Worm (Caenorhabditis elegans): ENCODE measurements around the gene C07E3.3.

The C07E3.3 gene

DNA sequence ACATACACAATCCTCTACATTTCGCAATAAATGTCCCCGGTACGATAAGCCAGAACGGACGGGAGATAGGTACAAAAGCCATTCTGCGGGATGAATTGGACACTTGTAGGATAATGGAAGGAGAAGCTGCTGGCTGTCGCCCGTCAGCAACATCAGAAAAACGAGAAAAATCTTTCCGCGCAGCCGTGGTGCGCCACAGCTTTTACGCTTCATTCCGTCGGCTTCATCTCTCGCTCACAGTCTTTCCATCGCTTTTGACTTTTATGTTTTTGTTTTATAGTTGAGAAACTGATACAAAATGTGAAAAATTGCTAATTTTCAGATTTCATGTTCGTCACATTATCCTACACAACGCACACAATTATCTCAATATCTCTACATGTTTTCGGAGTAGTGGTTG is 11.2 kb downstream of the C07E3.3 start, which contains the start of gene C07E3.10:
TSS of gene C07E3.10 (plus strand) at position 301 of the 400 bp plus-strand sequence.
- no peak for TF ChIP-seq lir-3 (tag; optimal IDR thresholded peaks at IDR 0.05)
- TF ChIP-seq ceh-32 (tag; optimal IDR thresholded peaks at IDR 0.05; ENCODE audit: poor library complexity), result no peak
- TF ChIP-seq R02D3.7 (tag; optimal IDR thresholded peaks at IDR 0.05), result no peak
- TF ChIP-seq ceh-28 (tag; optimal IDR thresholded peaks at IDR 0.05), result no peak
- no peak for TF ChIP-seq F49E8.2 (tag; optimal IDR thresholded peaks at IDR 0.05; ENCODE audit: borderline replicate concordance)
- no peak for TF ChIP-seq nhr-76 (tag; optimal IDR thresholded peaks at IDR 0.05)
- no peak for TF ChIP-seq unc-39 (tag; optimal IDR thresholded peaks at IDR 0.05)
- TF ChIP-seq daf-19 (GFP tag; conservative IDR thresholded peaks at IDR 0.05), result no peak
- TF ChIP-seq ZK337.2 (GFP tag; IDR thresholded peaks at IDR 0.05), result no peak
- no peak for TF ChIP-seq nhr-111 (GFP tag; optimal IDR thresholded peaks at IDR 0.05)
- TF ChIP-seq php-3 (GFP tag; IDR thresholded peaks at IDR 0.05), result no peak

DNA sequence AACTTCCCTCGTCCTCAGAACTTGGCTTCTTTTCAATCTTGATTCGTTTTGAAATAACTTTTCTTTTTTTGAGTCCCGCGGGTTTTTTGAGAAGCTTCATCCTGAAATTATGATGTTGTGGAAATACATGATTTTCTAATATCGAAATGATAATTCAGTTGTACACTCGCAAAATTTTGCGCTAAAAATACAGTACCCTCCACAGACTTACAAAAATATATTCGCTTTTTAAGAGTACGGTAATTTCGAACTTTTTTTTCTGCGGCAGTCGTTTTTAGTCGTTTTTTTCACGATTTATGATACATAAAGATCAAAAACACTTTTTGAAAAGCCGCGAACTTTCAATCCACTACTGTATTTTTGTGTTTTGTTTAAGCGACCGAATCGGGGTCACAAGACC is 12.3 kb downstream of the C07E3.3 start, which contains the start of gene pro-2:
TSS of gene pro-2 (minus strand) at position 101 of the 400 bp plus-strand sequence.
- TF ChIP-seq fkh-10 (GFP tag; optimal IDR thresholded peaks at IDR 0.05), result no peak
- no peak for TF ChIP-seq tag-97 (GFP tag; IDR thresholded peaks at IDR 0.05)
- TF ChIP-seq Y5F2A.4 (GFP tag; optimal IDR thresholded peaks at IDR 0.05), result no peak
- TF ChIP-seq spr-1 (tag; optimal IDR thresholded peaks at IDR 0.05), result no peak
- no peak for TF ChIP-seq unc-39 (tag; optimal IDR thresholded peaks at IDR 0.05)
- TF ChIP-seq dmd-9 (GFP tag; IDR thresholded peaks at IDR 0.05), result no peak
- TF ChIP-seq lin-38 (GFP tag; IDR thresholded peaks at IDR 0.05), result no peak
- no peak for TF ChIP-seq nhr-76 (tag; optimal IDR thresholded peaks at IDR 0.05)
- TF ChIP-seq unc-62 (GFP tag; optimal IDR thresholded peaks at IDR 0.05 in 1 of 2), result no peak
- no peak for TF ChIP-seq unc-62 (tag; optimal IDR thresholded peaks at IDR 0.05)
- no peak for TF ChIP-seq mep-1 (tag; optimal IDR thresholded peaks at IDR 0.05)
- no peak for TF ChIP-seq aly-2 (tag; optimal IDR thresholded peaks at IDR 0.05)
- no peak for TF ChIP-seq Y48G9A.11 (GFP tag; IDR thresholded peaks at IDR 0.05)
- no peak for TF ChIP-seq madf-9 (GFP tag; conservative IDR thresholded peaks at IDR 0.05)
- TF ChIP-seq arid-1 (GFP tag; conservative IDR thresholded peaks at IDR 0.05), result no peak
- no peak for TF ChIP-seq egl-27 (tag; optimal IDR thresholded peaks at IDR 0.05)

DNA sequence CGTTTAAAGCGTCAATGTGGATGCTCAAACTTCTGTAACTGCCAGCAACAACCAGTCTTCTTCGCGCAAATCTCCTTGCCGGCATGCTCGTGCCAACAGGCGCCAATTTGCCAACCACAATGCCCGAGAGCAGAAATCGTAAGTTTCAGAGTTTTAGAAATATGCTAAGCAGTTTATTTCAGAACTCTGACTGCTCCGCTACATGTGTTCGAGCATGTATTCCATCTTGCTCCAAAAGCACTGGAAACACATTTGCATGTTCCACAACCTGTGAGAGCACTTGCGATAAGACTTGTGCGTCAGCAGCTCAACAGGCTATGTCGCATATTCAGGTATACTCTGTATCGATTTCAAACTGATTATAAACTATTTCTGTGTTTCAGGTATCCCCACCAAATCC is 27.6 kb downstream of the C07E3.3 start:
- no peak for TF ChIP-seq F49E8.2 (tag; optimal IDR thresholded peaks at IDR 0.05; ENCODE audit: borderline replicate concordance)
- TF ChIP-seq aha-1 (tag), result peak; percentile 92
- TF ChIP-seq hmg-1.1 (GFP tag; IDR thresholded peaks at IDR 0.05), result no peak

DNA sequence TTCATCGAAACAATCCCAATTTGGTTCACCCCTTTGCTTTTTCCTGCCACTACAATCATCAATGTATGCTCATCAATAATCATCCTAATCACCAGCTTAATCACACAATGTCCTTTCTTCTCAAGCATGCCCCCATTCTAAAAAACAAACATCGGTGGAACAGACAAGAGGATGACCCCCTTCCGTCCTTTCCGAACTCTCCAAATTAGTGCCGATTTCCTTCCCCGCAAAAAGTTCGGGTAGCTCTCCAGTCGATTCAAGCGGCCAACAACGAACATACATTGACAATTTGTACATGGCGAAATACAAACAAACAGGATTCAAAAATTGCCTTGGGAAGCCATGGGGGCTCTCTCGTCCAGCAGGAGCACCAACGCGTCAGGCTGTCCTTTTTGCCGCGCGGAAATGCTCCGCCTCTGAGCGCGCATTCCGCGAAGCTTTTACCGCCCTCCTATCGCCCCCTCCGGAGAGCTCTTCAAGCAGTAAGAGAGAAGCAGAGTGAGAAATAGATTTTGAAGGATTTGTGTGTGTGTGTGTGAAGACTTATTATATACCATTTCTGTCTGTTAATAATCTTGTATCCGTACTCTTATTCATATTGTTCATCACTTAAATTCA is 31.6 kb downstream of the C07E3.3 start, which contains the start of gene appg-1:
TSS of gene appg-1 (plus strand) at position 427 of the 618 bp plus-strand sequence.
- TF ChIP-seq aha-1 (tag) (peak; percentile 91), lin-15B (tag; optimal IDR thresholded peaks at IDR 0.05) (no peak), nhr-6 (tag; optimal IDR thresholded peaks at IDR 0.05) (no peak), F37D6.2 (tag; optimal IDR thresholded peaks at IDR 0.05) (no peak), skn-1 (tag; optimal IDR thresholded peaks at IDR 0.05) (no peak), nhr-111 (GFP tag; optimal IDR thresholded peaks at IDR 0.05) (no peak), nhr-28 (tag; optimal IDR thresholded peaks at IDR 0.05) (no peak), F26F4.8 (GFP tag; conservative IDR thresholded peaks at IDR 0.05) (0 out of 2 replicates have a peak, but pooled peaks have one; percentile 5), jun-1 (tag; optimal IDR thresholded peaks at IDR 0.05) (no peak), fos-1 (tag; optimal IDR thresholded peaks at IDR 0.05) (no peak), nhr-41 (GFP tag; IDR thresholded peaks at IDR 0.05) (no peak), nhr-77 (tag; optimal IDR thresholded peaks at IDR 0.05) (no peak), set-16 (GFP tag; IDR thresholded peaks at IDR 0.05) (peak; percentile 86), ama-1 (optimal IDR thresholded peaks at IDR 0.05) (no peak), spr-3 (GFP tag; optimal IDR thresholded peaks at IDR 0.05) (peak; percentile 3), daf-16 (GFP tag; optimal IDR thresholded peaks at IDR 0.05) (no peak), daf-16 (tag; optimal IDR thresholded peaks at IDR 0.05) (no peak), rbr-2 (tag; optimal IDR thresholded peaks at IDR 0.05) (no peak), dmd-8 (GFP tag; IDR thresholded peaks at IDR 0.05) (0 out of 2 replicates have a peak, but pooled peaks have one; percentile 34), egl-43 (GFP tag; IDR thresholded peaks at IDR 0.05) (no peak), ztf-7 (tag; optimal IDR thresholded peaks at IDR 0.05) (no peak), ctbp-1 (GFP tag; IDR thresholded peaks at IDR 0.05) (no peak), nhr-48 (tag; optimal IDR thresholded peaks at IDR 0.05) (no peak), madf-9 (GFP tag; conservative IDR thresholded peaks at IDR 0.05) (0 out of 2 replicates have a peak, but pooled peaks have one; percentile 6)

All from whole organism, L4 larva.